Worm (Caenorhabditis elegans) whole organism, midembryonic: Measurements from ENCODE around the gene C29A12.1.

Source experiments
- T22C8.4 ChIP-seq: fragments of 200-800 bp; sonication (Bioruptor generic); IDR thresholded peaks from 2 replicates; pipeline ENCODE4 v1.3.6; 2022; ENCODE audit warnings: missing genetic modification characterization, missing compliant biosample characterization
- cog-1 ChIP-seq: sonication (generic microtip); optimal IDR thresholded peaks from 2 replicates; lab custom pipeline; 2016; ENCODE audit warnings: missing genetic modification characterization, missing compliant biosample characterization
- flt-1 ChIP-seq: fragments of 200-800 bp; sonication (Bioruptor generic); IDR thresholded peaks from 2 replicates; pipeline ENCODE4 v1.3.6; 2022; ENCODE audit warnings: missing genetic modification characterization, missing compliant biosample characterization
- klf-2 ChIP-seq: fragments of 200-800 bp; sonication (Bioruptor generic); conservative IDR thresholded peaks from 2 replicates; pipeline ENCODE4 v1.3.6; 2022; ENCODE audit warnings: missing genetic modification reagents, missing genetic modification characterization, missing compliant biosample characterization
- med-1 ChIP-seq: sonication (generic microtip); optimal IDR thresholded peaks from 2 replicates; lab custom pipeline; 2017; ENCODE audit warnings: missing genetic modification characterization, mild to moderate bottlenecking, missing compliant biosample characterization, antibody characterized with exemption, missing genetic modification reagents; ENCODE audit not compliant: insufficient read depth
- ref-1 ChIP-seq: fragments of 200-800 bp; sonication (Bioruptor generic); conservative IDR thresholded peaks from 2 replicates; pipeline ENCODE4 v1.3.6; 2022; ENCODE audit warnings: missing genetic modification reagents, missing genetic modification characterization, missing compliant biosample characterization
- tab-1 ChIP-seq: fragments of 200-800 bp; sonication (Bioruptor generic); IDR thresholded peaks from 2 replicates; pipeline ENCODE4 v1.3.6; 2022; ENCODE audit warnings: missing genetic modification characterization, missing compliant biosample characterization
- ztf-23 ChIP-seq: fragments of 200-800 bp; sonication (Bioruptor generic); IDR thresholded peaks from 2 replicates; pipeline ENCODE4 v1.3.6; 2022; ENCODE audit warnings: missing genetic modification reagents, missing genetic modification characterization, missing compliant biosample characterization
- ztf-29 ChIP-seq: fragments of 200-800 bp; sonication (Bioruptor generic); IDR thresholded peaks from 2 replicates; pipeline ENCODE4 v1.3.6; 2022; ENCODE audit warnings: missing genetic modification reagents, missing genetic modification characterization, missing compliant biosample characterization

C29A12.1 gene

DNA sequence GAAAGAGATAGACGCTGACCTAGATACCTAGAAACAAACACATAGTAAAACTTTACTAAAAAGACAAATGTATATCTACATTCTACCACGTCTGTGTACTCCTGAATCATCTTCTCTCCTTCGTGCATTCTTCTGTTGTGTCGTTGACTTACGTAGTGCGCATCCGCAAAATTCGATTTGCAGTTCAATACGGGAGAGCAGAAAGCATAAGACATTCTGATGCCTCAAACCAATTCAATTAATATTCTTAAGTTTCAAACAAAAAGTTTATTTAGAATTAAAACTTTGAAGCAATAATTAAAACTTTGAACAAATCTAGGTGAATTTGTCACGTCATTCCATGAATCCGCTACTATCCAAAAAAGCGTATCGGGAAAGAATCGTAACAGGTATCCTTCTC lies 3.5 kb upstream of the C29A12.1 start:
- TF ChIP-seq flt-1 (GFP tag; lab: Robert Waterston, UW) (no peak), ztf-23 (GFP tag; lab: Robert Waterston, UW) (no peak), tab-1 (GFP tag; lab: Robert Waterston, UW) (no peak), cog-1 (tag; lab: Kevin White, UChicago) (no peak), T22C8.4 (GFP tag; lab: Robert Waterston, UW) (no peak), med-1 (GFP tag; lab: Kevin White, UChicago) (no peak), ztf-29 (no peak), ref-1 (GFP tag; lab: Robert Waterston, UW) (no peak), klf-2 (GFP tag; lab: Robert Waterston, UW) (no peak)

ce11 chrV:10814333-10814732 lies 1.0 kb upstream of the C29A12.1 start:
- TF ChIP-seq cog-1 (tag; lab: Kevin White, UChicago), result no peak
- no peak for TF ChIP-seq ztf-29
- TF ChIP-seq ztf-23 (GFP tag; lab: Robert Waterston, UW), result no peak
- TF ChIP-seq klf-2 (GFP tag; lab: Robert Waterston, UW), result no peak
- TF ChIP-seq tab-1 (GFP tag; lab: Robert Waterston, UW), result no peak
- no peak for TF ChIP-seq T22C8.4 (GFP tag; lab: Robert Waterston, UW)
- TF ChIP-seq med-1 (GFP tag; lab: Kevin White, UChicago), result no peak
- no peak for TF ChIP-seq flt-1 (GFP tag; lab: Robert Waterston, UW)
- no peak for TF ChIP-seq ref-1 (GFP tag; lab: Robert Waterston, UW)

DNA sequence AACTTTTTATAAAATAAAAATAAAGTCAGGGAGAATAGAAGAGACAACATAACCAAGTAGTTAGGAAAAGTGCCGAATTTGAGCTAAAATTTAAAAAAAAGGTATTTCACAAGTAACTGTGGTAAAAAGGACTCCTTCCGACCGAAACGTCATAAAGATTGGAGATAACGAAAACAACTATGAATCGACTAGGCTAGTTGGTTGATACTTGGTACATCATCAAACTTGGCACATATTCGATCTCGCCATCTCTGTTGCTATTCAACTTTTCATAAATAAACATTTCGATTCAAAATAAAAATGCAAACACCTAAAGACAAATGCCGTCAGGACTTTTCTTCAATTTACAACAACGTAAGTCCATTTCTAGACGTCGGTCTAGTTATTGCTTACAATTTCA lies 1.5 kb downstream of the C29A12.1 start, which contains the start of gene C29A12.22:
TSS of gene C29A12.22 (plus strand) at position 301 of the 400 bp plus-strand sequence.
- TF ChIP-seq ztf-23 (GFP tag; lab: Robert Waterston, UW) (no peak), med-1 (GFP tag; lab: Kevin White, UChicago) (no peak), T22C8.4 (GFP tag; lab: Robert Waterston, UW) (no peak), klf-2 (GFP tag; lab: Robert Waterston, UW) (no peak), flt-1 (GFP tag; lab: Robert Waterston, UW) (no peak), ztf-29 (no peak), ref-1 (GFP tag; lab: Robert Waterston, UW) (no peak), cog-1 (tag; lab: Kevin White, UChicago) (no peak), tab-1 (GFP tag; lab: Robert Waterston, UW) (no peak)

DNA sequence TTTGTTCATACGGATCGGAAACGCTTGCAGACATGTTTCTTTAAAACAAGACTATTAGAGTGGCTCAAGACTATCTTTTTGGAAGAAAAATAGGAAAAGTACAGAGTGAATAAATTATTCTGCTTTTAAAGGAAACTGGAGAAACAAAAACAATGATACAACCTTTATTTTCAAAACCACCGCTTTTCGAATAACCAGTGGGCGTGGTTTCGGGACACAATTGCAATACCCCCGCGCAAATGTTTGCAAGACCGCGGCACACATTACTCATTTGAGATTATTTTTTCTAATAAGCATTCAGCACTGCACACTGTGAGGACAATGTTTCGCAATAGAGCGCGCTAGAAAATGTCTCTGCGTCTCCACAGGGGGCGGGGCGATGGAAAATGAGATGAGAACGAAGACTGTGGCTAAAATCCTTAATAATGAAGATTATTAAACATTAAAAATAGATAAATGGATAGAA lies 5.4 kb downstream of the C29A12.1 start, which contains the start of gene plrg-1:
TSS of gene plrg-1 (minus strand) at position 51 of the 466 bp plus-strand sequence.
- TF ChIP-seq klf-2 (GFP tag; lab: Robert Waterston, UW), result peak; percentile 78
- peak; percentile 83; the same call in 1 of the 2 replicates for TF ChIP-seq ztf-29
- TF ChIP-seq tab-1 (GFP tag; lab: Robert Waterston, UW), result peak; percentile 92
- TF ChIP-seq cog-1 (tag; lab: Kevin White, UChicago), result peak; percentile 93
- peak; percentile 96 for TF ChIP-seq flt-1 (GFP tag; lab: Robert Waterston, UW)
- peak; percentile 61; the same call in 1 of the 2 replicates for TF ChIP-seq T22C8.4 (GFP tag; lab: Robert Waterston, UW)
- TF ChIP-seq ztf-23 (GFP tag; lab: Robert Waterston, UW), result peak; percentile 92
- TF ChIP-seq ref-1 (GFP tag; lab: Robert Waterston, UW), result peak; percentile 61
- peak; percentile 90 for TF ChIP-seq med-1 (GFP tag; lab: Kevin White, UChicago)

ce11 chrV:10805934-10806333 lies 7.4 kb downstream of the C29A12.1 start, which contains the start of gene prp-38:
TSS of gene prp-38 (minus strand) at chrV:10806034.
- TF ChIP-seq T22C8.4 (GFP tag; lab: Robert Waterston, UW), result no peak
- TF ChIP-seq ztf-29, result no peak

DNA sequence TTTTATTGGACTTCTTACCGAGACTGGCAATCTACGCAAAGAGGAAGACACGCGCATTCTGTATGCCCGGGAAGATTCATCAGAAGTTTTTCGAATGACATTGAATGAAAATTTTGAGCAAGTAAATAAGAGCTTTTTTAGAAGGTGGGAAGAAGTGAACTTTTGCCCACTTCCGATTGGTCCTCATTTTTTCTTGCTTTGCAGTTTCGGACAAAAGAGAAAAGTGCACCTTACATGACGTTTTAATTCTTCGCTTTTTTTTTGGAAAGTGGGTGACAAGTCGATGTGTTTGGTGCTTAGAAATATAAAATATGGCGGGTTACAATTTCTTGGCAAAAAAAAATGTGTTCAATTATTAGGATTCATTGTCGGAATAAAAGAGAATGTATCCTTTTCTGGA lies 8.9 kb downstream of the C29A12.1 start, which contains the start of gene secs-1:
TSS of gene secs-1 (minus strand) at position 101 of the 400 bp plus-strand sequence.
- TF ChIP-seq T22C8.4 (GFP tag; lab: Robert Waterston, UW) (no peak), tab-1 (GFP tag; lab: Robert Waterston, UW) (no peak), med-1 (GFP tag; lab: Kevin White, UChicago) (no peak), ref-1 (GFP tag; lab: Robert Waterston, UW) (no peak)

ce11 chrV:10802060-10802459 lies 11.2 kb downstream of the C29A12.1 start:
- no peak for TF ChIP-seq flt-1 (GFP tag; lab: Robert Waterston, UW)
- no peak for TF ChIP-seq ref-1 (GFP tag; lab: Robert Waterston, UW)
- no peak for TF ChIP-seq med-1 (GFP tag; lab: Kevin White, UChicago)
- no peak for TF ChIP-seq tab-1 (GFP tag; lab: Robert Waterston, UW)
- TF ChIP-seq cog-1 (tag; lab: Kevin White, UChicago), result no peak
- TF ChIP-seq ztf-29, result no peak
- TF ChIP-seq klf-2 (GFP tag; lab: Robert Waterston, UW), result no peak
- no peak for TF ChIP-seq ztf-23 (GFP tag; lab: Robert Waterston, UW)
- no peak for TF ChIP-seq T22C8.4 (GFP tag; lab: Robert Waterston, UW)

DNA sequence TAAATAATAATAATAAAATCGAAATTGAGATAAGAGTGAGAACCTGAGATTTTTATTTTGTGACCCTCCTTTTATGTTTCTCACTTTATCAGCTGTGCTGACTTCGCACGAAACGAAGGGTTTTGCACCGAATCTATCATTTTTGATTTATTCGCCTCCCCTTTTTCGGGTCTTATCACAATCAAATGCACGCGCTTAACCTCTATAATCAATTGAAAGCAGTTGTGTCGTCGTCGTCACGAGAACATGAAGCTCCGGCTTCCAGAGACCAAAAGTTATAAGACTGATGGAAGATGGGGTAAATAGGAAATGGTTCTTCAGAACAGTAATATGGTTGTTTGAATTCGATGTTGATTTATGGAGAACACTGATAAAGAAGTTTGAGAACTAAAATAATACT lies 12.1 kb downstream of the C29A12.1 start, which contains the start of gene D1054.18:
TSS of gene D1054.18 (minus strand) at position 45 of the 400 bp plus-strand sequence.
- TF ChIP-seq med-1 (GFP tag; lab: Kevin White, UChicago), result no peak
- no peak for TF ChIP-seq klf-2 (GFP tag; lab: Robert Waterston, UW)
- no peak for TF ChIP-seq ztf-29
- no peak for TF ChIP-seq ref-1 (GFP tag; lab: Robert Waterston, UW)
- no peak for TF ChIP-seq cog-1 (tag; lab: Kevin White, UChicago)
- no peak for TF ChIP-seq T22C8.4 (GFP tag; lab: Robert Waterston, UW)
- no peak for TF ChIP-seq tab-1 (GFP tag; lab: Robert Waterston, UW)
- no peak for TF ChIP-seq ztf-23 (GFP tag; lab: Robert Waterston, UW)
- TF ChIP-seq flt-1 (GFP tag; lab: Robert Waterston, UW), result no peak

DNA sequence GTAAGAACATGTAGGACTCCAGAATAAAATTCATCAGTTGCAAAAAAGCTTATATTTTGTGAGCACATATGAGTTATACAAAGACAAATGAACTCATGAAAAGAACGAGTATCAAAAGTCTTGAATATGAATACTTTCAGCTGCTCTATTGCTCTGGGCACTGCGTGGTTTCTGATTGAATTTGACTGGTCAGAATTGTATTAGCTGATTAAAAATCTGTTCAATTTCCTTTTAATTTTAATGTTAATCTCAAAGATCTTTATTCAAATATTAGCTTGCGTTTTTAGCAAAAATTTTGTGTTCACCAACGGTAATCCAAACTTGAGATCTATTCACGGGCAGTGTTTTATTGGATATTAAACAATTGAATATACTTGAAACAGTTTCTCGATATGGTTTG lies 15.2 kb downstream of the C29A12.1 start, which contains the start of gene srh-184:
TSS of gene srh-184 (minus strand) at position 101 of the 400 bp plus-strand sequence.
- no peak for TF ChIP-seq cog-1 (tag; lab: Kevin White, UChicago)
- no peak for TF ChIP-seq med-1 (GFP tag; lab: Kevin White, UChicago)
- TF ChIP-seq ztf-29, result no peak
- no peak for TF ChIP-seq tab-1 (GFP tag; lab: Robert Waterston, UW)
- no peak for TF ChIP-seq klf-2 (GFP tag; lab: Robert Waterston, UW)
- no peak for TF ChIP-seq flt-1 (GFP tag; lab: Robert Waterston, UW)
- TF ChIP-seq ztf-23 (GFP tag; lab: Robert Waterston, UW), result no peak
- no peak for TF ChIP-seq T22C8.4 (GFP tag; lab: Robert Waterston, UW)
- no peak for TF ChIP-seq ref-1 (GFP tag; lab: Robert Waterston, UW)
